Fruit fly (Drosophila melanogaster) S2 (cell line): ENCODE data around the gene RpS12.

ENCODE experiments used
- CG8478 ChIP-seq: fragments of >200 bp; optimal IDR thresholded peaks from 2 replicates; lab custom pipeline; 2018
- CTCF ChIP-seq, 2 experiments: fragments of >200 bp; optimal IDR thresholded peaks; 2 replicates each; lab custom pipeline; 2018

Gene RpS12

dm6 chr3L:13026872-13027271, 3.7 kb downstream of the RpS12 start:
- no peak for TF ChIP-seq CTCF (optimal IDR thresholded peaks at IDR 0.05; lab: Kevin White, UChicago)
- no peak for TF ChIP-seq CG8478

DNA sequence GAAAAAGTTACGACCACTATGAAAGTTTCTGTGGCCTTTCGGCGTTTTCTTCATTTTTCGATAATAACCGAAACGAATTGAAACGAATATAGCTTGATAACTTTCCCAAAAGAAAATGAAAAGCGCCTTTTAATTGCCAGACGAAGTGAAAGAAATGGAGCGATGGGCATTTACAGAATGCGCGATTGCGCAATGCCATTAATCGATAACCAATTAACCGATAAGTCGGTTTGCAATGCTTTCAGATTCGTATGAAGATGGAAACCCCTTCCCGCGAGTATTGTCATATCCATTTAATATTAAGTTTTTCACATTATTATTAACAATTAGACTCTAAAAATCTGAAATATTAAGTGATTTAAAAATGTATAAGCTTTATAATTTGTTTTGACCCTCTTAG, 4.2 kb downstream of the RpS12 start:
- TF ChIP-seq CTCF (optimal IDR thresholded peaks at IDR 0.05; lab: Kevin White, UChicago), result no peak
- no peak for TF ChIP-seq CG8478

dm6 chr3L:13028740-13029139, 5.6 kb downstream of the RpS12 start, which contains the start of gene CG17672:
Gene CG17672, plus strand, starts transcription at chr3L:13028962.
- no peak for TF ChIP-seq CG8478
- no peak for TF ChIP-seq CTCF (optimal IDR thresholded peaks at IDR 0.05; lab: Kevin White, UChicago)

DNA sequence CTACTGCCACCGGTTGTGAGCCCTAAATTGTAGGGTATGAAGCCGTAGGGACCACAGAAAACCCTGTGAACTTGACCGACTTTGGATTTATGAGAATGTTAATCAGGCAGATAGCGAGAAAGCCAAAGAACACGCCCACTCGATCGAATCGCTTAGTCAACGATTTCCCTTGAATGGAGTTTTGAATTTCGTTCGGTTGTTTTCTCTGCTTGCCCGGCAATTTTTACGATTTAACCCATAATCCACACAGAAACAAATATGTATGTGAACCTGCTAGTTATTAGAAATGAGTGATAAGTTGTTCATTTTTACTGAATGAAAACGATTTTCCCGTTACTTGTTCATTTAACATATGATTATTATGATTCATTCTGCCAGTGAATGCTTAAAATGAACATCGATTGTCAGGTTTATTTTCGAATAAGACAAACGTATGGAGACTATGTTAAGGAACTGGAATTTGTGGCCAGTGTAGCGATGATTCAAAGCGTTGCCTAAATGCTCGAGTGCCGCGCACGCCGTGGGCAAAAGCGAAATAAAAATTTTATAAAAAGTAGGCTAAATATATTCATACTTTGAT, 7.0 kb downstream of the RpS12 start:
- TF ChIP-seq CTCF (optimal IDR thresholded peaks at IDR 0.05; lab: Kevin White, UChicago) (no peak), CG8478 (no peak)

DNA sequence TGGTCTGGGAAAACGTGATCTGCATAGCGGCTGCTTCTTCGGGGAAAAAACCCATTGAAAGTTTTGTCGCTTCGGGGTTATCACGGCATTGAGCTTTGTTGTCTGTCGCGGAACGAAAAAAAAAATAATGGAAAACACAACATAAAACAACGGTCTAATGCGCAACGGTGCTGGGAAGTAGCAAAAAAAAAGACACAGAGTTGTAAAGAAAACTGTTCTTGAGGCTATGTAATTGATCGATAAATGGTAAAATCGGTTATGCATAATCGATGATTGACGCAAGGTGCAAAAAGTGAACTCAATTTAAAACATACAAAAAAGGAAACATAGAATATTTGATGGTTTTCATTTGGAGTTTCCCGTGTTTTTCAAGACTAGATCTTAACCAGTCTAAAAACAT, 8.2 kb downstream of the RpS12 start:
- TF ChIP-seq CTCF (optimal IDR thresholded peaks at IDR 0.05; lab: Kevin White, UChicago) (no peak), CG8478 (no peak)

- TF ChIP-seq CTCF (optimal IDR thresholded peaks at IDR 0.05; lab: Kevin White, UChicago) (no peak), CG8478 (no peak)
Observed at dm6 chr3L:13032085-13032914, 9.1 kb downstream of the RpS12 start.

- TF ChIP-seq CTCF (optimal IDR thresholded peaks at IDR 0.05; lab: Kevin White, UChicago), result no peak
- no peak for TF ChIP-seq CG8478
Observed at dm6 chr3L:13032915-13033282, 9.7 kb downstream of the RpS12 start.

- TF ChIP-seq CTCF (optimal IDR thresholded peaks at IDR 0.05; lab: Kevin White, UChicago) (no peak), CG8478 (no peak)
Observed at dm6 chr3L:13033361-13033760, 10.2 kb downstream of the RpS12 start.

DNA sequence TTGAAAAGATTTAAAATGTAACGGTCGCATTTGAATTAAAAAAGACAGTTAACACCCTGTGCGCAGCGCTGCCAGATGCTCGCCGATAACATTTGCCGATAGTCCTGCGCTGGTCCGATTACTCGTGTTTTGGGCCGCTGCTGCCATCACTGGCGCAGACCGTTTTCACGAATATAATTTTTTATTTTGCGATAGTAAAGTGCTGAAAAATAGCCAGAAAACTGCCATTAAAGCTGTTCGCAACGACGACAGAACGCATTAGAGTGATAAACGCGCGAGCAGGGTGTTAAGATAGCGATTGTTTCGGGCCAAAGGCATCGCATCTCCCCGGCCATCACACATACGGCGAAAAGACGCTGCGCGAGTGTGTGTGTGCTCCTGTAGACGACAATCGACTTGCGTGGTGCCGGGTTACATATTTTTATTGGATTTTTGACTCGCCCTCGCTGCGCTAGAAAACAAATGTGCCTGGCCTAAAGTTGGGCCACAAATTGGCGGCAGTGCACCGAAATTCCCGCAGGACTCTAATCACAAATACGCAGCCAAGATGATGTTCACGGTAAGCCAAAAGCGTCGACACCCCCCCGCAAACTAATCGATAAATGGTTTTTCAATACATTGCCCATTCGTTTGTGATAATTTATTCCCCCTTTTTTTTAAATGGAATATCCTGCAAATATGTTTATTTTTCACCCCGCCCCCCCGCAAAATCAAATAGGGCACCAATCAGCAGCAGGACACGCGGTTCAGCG, 13.7 kb downstream of the RpS12 start, which contains the start of gene Srrm1:
Gene Srrm1, plus strand, starts transcription at position 116 of the 752 bp plus-strand sequence.
- TF ChIP-seq CTCF (optimal IDR thresholded peaks at IDR 0.05; lab: Kevin White, UChicago) (peak; percentile 21 to 55), CG8478 (no peak)

- no peak for TF ChIP-seq CTCF (optimal IDR thresholded peaks at IDR 0.05; lab: Kevin White, UChicago)
- TF ChIP-seq CG8478, result no peak
Observed at dm6 chr3L:13040849-13041248, 17.7 kb downstream of the RpS12 start.

DNA sequence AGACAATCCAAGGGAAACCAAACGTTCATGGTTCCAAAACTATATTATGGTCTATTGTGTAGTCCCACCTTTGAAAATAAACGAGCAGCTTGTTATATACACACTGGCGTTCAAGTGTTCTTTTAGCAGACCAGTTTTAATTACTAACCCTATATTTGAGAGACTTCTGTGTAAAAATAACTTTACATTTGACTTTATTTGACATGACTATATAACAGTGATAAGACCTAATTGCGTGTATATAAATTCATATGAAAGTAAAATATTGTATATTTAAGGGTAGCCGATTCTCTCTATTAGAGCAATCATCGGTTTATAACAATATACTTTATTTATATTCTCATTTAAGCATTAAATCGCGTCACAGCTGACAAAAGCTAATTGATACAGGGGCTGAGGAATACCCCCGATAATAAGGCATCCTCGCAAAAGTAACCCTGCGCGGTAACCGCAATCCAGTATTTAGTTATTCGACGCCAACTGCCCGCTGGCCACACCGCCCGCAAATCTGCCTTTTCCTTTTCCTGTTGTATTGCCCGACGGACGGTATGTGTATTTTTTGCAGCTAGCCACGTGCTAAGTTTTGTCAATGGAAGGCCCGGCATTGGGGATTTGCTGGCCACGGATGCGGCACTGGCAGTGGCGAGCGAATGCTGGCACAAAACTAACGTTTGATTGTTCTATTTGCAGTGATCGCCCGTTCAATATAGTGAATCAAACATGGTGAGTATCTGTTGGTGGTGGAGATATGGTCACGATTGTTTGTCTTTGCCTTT, 18.3 kb downstream of the RpS12 start, which contains the start of gene RpS4:
Gene RpS4, plus strand, starts transcription at position 465 of the 776 bp plus-strand sequence.
- peak in 1 of 2 experiments; percentile 41 for TF ChIP-seq CTCF (optimal IDR thresholded peaks at IDR 0.05; lab: Kevin White, UChicago)
- no peak for TF ChIP-seq CG8478

dm6 chr3L:13044335-13044814, 21.2 kb downstream of the RpS12 start, which contains the start of gene Syx13:
Gene Syx13, plus strand, starts transcription at chr3L:13044434.
- TF ChIP-seq CTCF (optimal IDR thresholded peaks at IDR 0.05; lab: Kevin White, UChicago) (no peak), CG8478 (no peak)

- TF ChIP-seq CTCF (optimal IDR thresholded peaks at IDR 0.05; lab: Kevin White, UChicago) (no peak), CG8478 (no peak)
Observed at dm6 chr3L:13046758-13047157, 23.6 kb downstream of the RpS12 start, which contains the start of gene CG11279. Gene CG11279, plus strand, starts transcription at chr3L:13046977.

DNA sequence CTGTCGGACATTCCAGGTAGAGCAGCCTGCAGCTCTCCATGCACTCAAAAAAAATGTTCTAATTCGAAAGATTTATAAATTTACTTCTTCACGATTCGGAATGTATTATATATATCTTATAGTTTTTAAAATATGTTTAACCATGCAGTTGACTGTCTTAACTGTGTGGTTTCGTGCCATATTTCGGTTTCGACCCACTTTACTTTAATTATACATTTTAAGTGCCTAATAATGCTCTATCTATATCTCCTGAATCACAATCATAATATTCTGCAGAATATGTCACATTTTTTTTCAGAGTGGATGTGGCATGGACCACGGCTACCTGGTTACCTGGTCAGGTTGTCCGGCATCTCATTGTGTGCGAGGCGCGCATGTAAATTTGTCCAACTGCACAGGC, 26.5 kb downstream of the RpS12 start:
- TF ChIP-seq CG8478 (no peak), CTCF (optimal IDR thresholded peaks at IDR 0.05; lab: Kevin White, UChicago) (no peak)
